Worm (Caenorhabditis elegans) whole organism, L1 larva: ENCODE data around the gene Y69E1A.4.

Experiments used
- F16B12.6 ChIP-seq: fragments of 150-350 bp; optimal IDR thresholded peaks from 2 replicates; lab custom pipeline; 2014; ENCODE audit warnings: missing biosample characterization, missing genetic modification characterization
- Y116A8C.19 ChIP-seq: sonication (generic microtip); optimal IDR thresholded peaks from 2 replicates; lab custom pipeline; 2016; ENCODE audit warnings: missing compliant biosample characterization, missing genetic modification characterization, borderline replicate concordance
- ama-1 ChIP-seq: fragments of 150-350 bp; optimal IDR thresholded peaks from 2 replicates; lab custom pipeline; 2014
- ceh-63 ChIP-seq: fragments of 200-800 bp; sonication (Bioruptor generic); optimal IDR thresholded peaks from 2 replicates; lab custom pipeline; 2018; ENCODE audit warnings: mild to moderate bottlenecking, missing genetic modification characterization, missing compliant biosample characterization
- ceh-88 ChIP-seq: fragments of 200-800 bp; sonication (Bioruptor generic); IDR thresholded peaks from 2 replicates; pipeline ENCODE4 v1.3.6; 2022; ENCODE audit warnings: missing genetic modification characterization, missing compliant biosample characterization
- ceh-90 ChIP-seq: sonication (generic microtip); optimal IDR thresholded peaks from 2 replicates; lab custom pipeline; 2016; ENCODE audit warnings: missing genetic modification characterization, missing compliant biosample characterization
- dpl-1 ChIP-seq, 3 experiments: fragments of 150-350 bp in 2 of 3; sonication (generic microtip) in 1 of 3; optimal IDR thresholded peaks; 2 replicates each; lab custom pipeline; 2014 to 2017; ENCODE audit warnings: missing biosample characterization in 3 of 3, missing genetic modification characterization in 3 of 3, missing genetic modification reagents in 3 of 3
- dsc-1 ChIP-seq: sonication (generic microtip); optimal IDR thresholded peaks from 2 replicates; lab custom pipeline; 2016; ENCODE audit warnings: mild to moderate bottlenecking, missing genetic modification characterization, missing compliant biosample characterization
- efl-1 ChIP-seq, 4 experiments: fragments of 150-350 bp; optimal IDR thresholded peaks in 3 of 4; peaks in 1 of 4; 1 replicate in 1 of 4; 2 replicates in 3 of 4; lab custom pipeline; 2014; ENCODE audit warnings: missing biosample characterization in 2 of 4, missing genetic modification characterization in 2 of 4, missing genetic modification reagents in 2 of 4
- efl-3 ChIP-seq: fragments of 200-800 bp; sonication (Bioruptor generic); optimal IDR thresholded peaks from 2 replicates; lab custom pipeline; 2018; ENCODE audit warnings: mild to moderate bottlenecking, missing genetic modification characterization, missing compliant biosample characterization
- egl-27 ChIP-seq, 2 experiments: fragments of 150-350 bp in 1 of 2; sonication (generic microtip); optimal IDR thresholded peaks; 3 replicates each; lab custom pipeline; 2017 to 2018; ENCODE audit warnings: missing biosample characterization in 2 of 2, missing genetic modification characterization in 2 of 2, missing genetic modification reagents in 2 of 2
- elt-3 ChIP-seq, 6 experiments: fragments of 150-350 bp in 1 of 6; sonication (generic microtip); optimal IDR thresholded peaks; 2 replicates each; lab custom pipeline; 2017 to 2018; ENCODE audit warnings: missing biosample characterization in 6 of 6, missing genetic modification characterization in 6 of 6, inconsistent platforms in 1 of 6
- ets-5 ChIP-seq: fragments of 200-800 bp; sonication (Bioruptor generic); IDR thresholded peaks from 2 replicates; pipeline ENCODE4 v1.3.6; 2022; ENCODE audit warnings: missing genetic modification characterization, missing compliant biosample characterization
- grh-1 ChIP-seq: fragments of 200-800 bp; sonication (Bioruptor generic); IDR thresholded peaks from 2 replicates; pipeline ENCODE4 v1.3.6; 2022; ENCODE audit warnings: missing genetic modification reagents, missing genetic modification characterization, missing compliant biosample characterization
- hlh-4 ChIP-seq: sonication (generic microtip); optimal IDR thresholded peaks from 2 replicates; lab custom pipeline; 2016; ENCODE audit warnings: mild to moderate bottlenecking, missing genetic modification characterization, missing compliant biosample characterization
- hpl-2 ChIP-seq: fragments of 150-350 bp; optimal IDR thresholded peaks from 2 replicates; lab custom pipeline; 2014; ENCODE audit warnings: missing biosample characterization, missing genetic modification reagents, missing genetic modification characterization
- irx-1 ChIP-seq: sonication (generic microtip); optimal IDR thresholded peaks from 2 replicates; lab custom pipeline; 2016; ENCODE audit warnings: missing genetic modification characterization, missing compliant biosample characterization
- isw-1 ChIP-seq: fragments of 200-800 bp; sonication (Bioruptor generic); IDR thresholded peaks from 2 replicates; pipeline ENCODE4 v1.3.6; 2022; ENCODE audit warnings: missing genetic modification characterization, missing compliant biosample characterization
- lin-14 ChIP-seq: fragments of 200-800 bp; sonication (Bioruptor generic); optimal IDR thresholded peaks from 2 replicates; lab custom pipeline; 2018; ENCODE audit warnings: mild to moderate bottlenecking, missing genetic modification characterization, moderate library complexity, missing compliant biosample characterization
- lin-15B ChIP-seq: fragments of 150-350 bp; sonication (generic microtip); optimal IDR thresholded peaks from 3 replicates; lab custom pipeline; 2014; ENCODE audit warnings: missing biosample characterization, missing genetic modification characterization
- lin-39 ChIP-seq: fragments of 150-350 bp; optimal IDR thresholded peaks from 2 replicates; lab custom pipeline; 2014; ENCODE audit warnings: missing biosample characterization, missing genetic modification reagents, missing genetic modification characterization
- lir-3 ChIP-seq: sonication (generic microtip); optimal IDR thresholded peaks from 2 replicates; lab custom pipeline; 2016; ENCODE audit warnings: mild to moderate bottlenecking, missing genetic modification characterization, moderate library complexity, missing compliant biosample characterization; ENCODE audit not compliant: poor library complexity
- mab-9 ChIP-seq: fragments of 200-800 bp; sonication (Bioruptor generic); IDR thresholded peaks from 2 replicates; pipeline ENCODE4 v1.3.6; 2022; ENCODE audit warnings: missing genetic modification reagents, missing genetic modification characterization, missing compliant biosample characterization
- mdl-1 ChIP-seq, 2 experiments: fragments of 150-350 bp; optimal IDR thresholded peaks; 2 replicates each; lab custom pipeline; 2014 to 2017; ENCODE audit warnings: missing biosample characterization in 2 of 2, missing genetic modification characterization in 2 of 2, inconsistent platforms in 1 of 2
- mep-1 ChIP-seq: fragments of 150-350 bp; optimal IDR thresholded peaks from 2 replicates; lab custom pipeline; 2014; ENCODE audit warnings: missing biosample characterization, missing genetic modification characterization
- nhr-11 ChIP-seq: fragments of 150-350 bp; optimal IDR thresholded peaks from 2 replicates; lab custom pipeline; 2014; ENCODE audit warnings: missing biosample characterization, missing genetic modification characterization
- nhr-12 ChIP-seq: sonication (generic microtip); optimal IDR thresholded peaks from 2 replicates; lab custom pipeline; 2017; ENCODE audit warnings: missing biosample characterization, missing genetic modification characterization
- nhr-237 ChIP-seq: fragments of 150-350 bp; optimal IDR thresholded peaks from 2 replicates; lab custom pipeline; 2014; ENCODE audit warnings: missing biosample characterization, missing genetic modification characterization
- nhr-47 ChIP-seq: sonication (generic microtip); optimal IDR thresholded peaks from 2 replicates; lab custom pipeline; 2016; ENCODE audit warnings: mild to moderate bottlenecking, missing genetic modification characterization, moderate library complexity, missing compliant biosample characterization
- nhr-71 ChIP-seq: sonication (generic microtip); optimal IDR thresholded peaks from 2 replicates; lab custom pipeline; 2016; ENCODE audit warnings: mild to moderate bottlenecking, missing genetic modification characterization, moderate library complexity, missing compliant biosample characterization
- nhr-76 ChIP-seq: sonication (generic microtip); optimal IDR thresholded peaks from 2 replicates; lab custom pipeline; 2017; ENCODE audit warnings: missing biosample characterization, missing genetic modification characterization
- nhr-77 ChIP-seq: fragments of 150-350 bp; optimal IDR thresholded peaks from 2 replicates; lab custom pipeline; 2014; ENCODE audit warnings: missing biosample characterization, missing genetic modification characterization
- nhr-84 ChIP-seq: sonication (generic microtip); optimal IDR thresholded peaks from 2 replicates; lab custom pipeline; 2017; ENCODE audit warnings: missing biosample characterization, missing genetic modification characterization
- nhr-90 ChIP-seq: sonication (generic microtip); optimal IDR thresholded peaks from 2 replicates; lab custom pipeline; 2016; ENCODE audit warnings: mild to moderate bottlenecking, missing genetic modification characterization, missing compliant biosample characterization; ENCODE audit not compliant: poor library complexity
- pag-3 ChIP-seq: sonication (generic microtip); optimal IDR thresholded peaks from 2 replicates; lab custom pipeline; 2017; ENCODE audit warnings: missing genetic modification characterization, mild to moderate bottlenecking, missing compliant biosample characterization, antibody characterized with exemption, borderline replicate concordance; ENCODE audit not compliant: insufficient read depth
- pax-3 ChIP-seq: fragments of 200-800 bp; sonication (Bioruptor generic); optimal IDR thresholded peaks from 2 replicates; lab custom pipeline; 2018; ENCODE audit warnings: mild to moderate bottlenecking, missing genetic modification characterization, moderate library complexity, missing compliant biosample characterization
- pqm-1 ChIP-seq: sonication (generic microtip); optimal IDR thresholded peaks from 3 replicates; lab custom pipeline; 2017; ENCODE audit warnings: missing biosample characterization, missing genetic modification characterization
- swsn-7 ChIP-seq: sonication (generic microtip); optimal IDR thresholded peaks from 2 replicates; lab custom pipeline; 2016; ENCODE audit warnings: missing genetic modification characterization, missing compliant biosample characterization
- tbx-2 ChIP-seq: sonication (generic microtip); optimal IDR thresholded peaks from 2 replicates; lab custom pipeline; 2016; ENCODE audit warnings: missing genetic modification characterization, missing compliant biosample characterization
- tlp-1 ChIP-seq: fragments of 150-350 bp; optimal IDR thresholded peaks from 2 replicates; lab custom pipeline; 2014; ENCODE audit warnings: missing biosample characterization, missing genetic modification characterization
- unc-130 ChIP-seq: fragments of 150-350 bp; optimal IDR thresholded peaks from 2 replicates; lab custom pipeline; 2017; ENCODE audit warnings: missing biosample characterization, missing genetic modification characterization, inconsistent platforms
- unc-30 ChIP-seq: sonication (generic microtip); optimal IDR thresholded peaks from 2 replicates; lab custom pipeline; 2017; ENCODE audit warnings: missing biosample characterization, missing genetic modification characterization
- unc-86 ChIP-seq: sonication (generic microtip); optimal IDR thresholded peaks from 2 replicates; lab custom pipeline; 2016; ENCODE audit warnings: missing genetic modification characterization, missing compliant biosample characterization
- unc-98 ChIP-seq: fragments of 200-800 bp; sonication (Bioruptor generic); IDR thresholded peaks from 2 replicates; pipeline ENCODE4 v1.3.6; 2022; ENCODE audit warnings: missing genetic modification characterization, missing compliant biosample characterization
- vab-15 ChIP-seq: sonication (generic microtip); optimal IDR thresholded peaks from 2 replicates; lab custom pipeline; 2017; ENCODE audit warnings: missing genotype, mild to moderate bottlenecking, missing genetic modification characterization, missing compliant biosample characterization
- xbp-1 ChIP-seq: sonication (generic microtip); optimal IDR thresholded peaks from 2 replicates; lab custom pipeline; 2016; ENCODE audit warnings: missing genetic modification characterization, missing compliant biosample characterization
- zag-1 ChIP-seq: fragments of 150-350 bp; optimal IDR thresholded peaks from 2 replicates; lab custom pipeline; 2014; ENCODE audit warnings: missing biosample characterization, missing genetic modification characterization
- zip-4 ChIP-seq: fragments of 200-800 bp; sonication (Bioruptor generic); optimal IDR thresholded peaks from 2 replicates; lab custom pipeline; 2018; ENCODE audit warnings: mild to moderate bottlenecking, missing genetic modification characterization, moderate library complexity, missing compliant biosample characterization

The Y69E1A.4 gene

ce11 chrIV:10933777-10934546 lies 21.1 kb upstream of the Y69E1A.4 start (continued):
- TF ChIP-seq ama-1 (lab: Kevin White, UChicago): peak; percentile 84
- no peak for TF ChIP-seq F16B12.6
- TF ChIP-seq hpl-2 (GFP tag; lab: Kevin White, UChicago): no peak
- TF ChIP-seq pax-3: no peak
- TF ChIP-seq ets-5 (GFP tag; lab: Robert Waterston, UW): no peak
- no peak for TF ChIP-seq hlh-4 (tag; lab: Kevin White, UChicago)
- TF ChIP-seq unc-30 (tag; lab: Kevin White, UChicago): no peak
- no peak for TF ChIP-seq lin-15B (tag; lab: Kevin White, UChicago)
- TF ChIP-seq nhr-237 (tag; lab: Kevin White, UChicago): no peak
- peak; percentile 39 for TF ChIP-seq nhr-90 (tag; lab: Kevin White, UChicago)
- TF ChIP-seq ceh-63: no peak
- TF ChIP-seq elt-3 (tag; optimal IDR thresholded peaks at IDR 0.05; lab: Kevin White, UChicago): no peak
- no peak for TF ChIP-seq efl-1 (optimal IDR thresholded peaks at IDR 0.05; lab: Kevin White, UChicago)
- TF ChIP-seq efl-1 (GFP tag; optimal IDR thresholded peaks at IDR 0.05 in 1 of 2; lab: Kevin White, UChicago): peak in 1 of 2 experiments; percentile 80
- TF ChIP-seq tlp-1 (tag; lab: Kevin White, UChicago): no peak
- no peak for TF ChIP-seq Y116A8C.19 (tag; lab: Kevin White, UChicago)
- TF ChIP-seq ceh-90: no peak
- TF ChIP-seq swsn-7 (tag; lab: Kevin White, UChicago): peak; percentile 1
- no peak for TF ChIP-seq pqm-1 (tag; lab: Kevin White, UChicago)
- TF ChIP-seq tbx-2 (tag; lab: Kevin White, UChicago): no peak
- TF ChIP-seq lir-3: no peak
- TF ChIP-seq lin-39: no peak
- no peak for TF ChIP-seq nhr-84 (tag; lab: Kevin White, UChicago)
- TF ChIP-seq zip-4 (GFP tag; lab: Kevin White, UChicago): peak; percentile 16
- TF ChIP-seq mdl-1 (tag; optimal IDR thresholded peaks at IDR 0.05; lab: Kevin White, UChicago): no peak
- no peak for TF ChIP-seq unc-98
- TF ChIP-seq mab-9 (GFP tag; lab: Robert Waterston, UW): no peak
- TF ChIP-seq irx-1 (tag; lab: Kevin White, UChicago): peak; percentile 22
- no peak for TF ChIP-seq egl-27 (tag; optimal IDR thresholded peaks at IDR 0.05; lab: Kevin White, UChicago)
- TF ChIP-seq nhr-77 (tag; lab: Kevin White, UChicago): no peak
- no peak for TF ChIP-seq pag-3 (tag; lab: Kevin White, UChicago)
- peak; percentile 14 for TF ChIP-seq lin-14 (GFP tag; lab: Kevin White, UChicago)
- TF ChIP-seq vab-15 (tag; lab: Kevin White, UChicago): no peak
- TF ChIP-seq nhr-12 (tag; lab: Kevin White, UChicago): no peak
- TF ChIP-seq unc-130 (tag; lab: Kevin White, UChicago): no peak

ce11 chrIV:10934786-10935185 lies 20.3 kb upstream of the Y69E1A.4 start:
- TF ChIP-seq ceh-88 (GFP tag; lab: Robert Waterston, UW): no peak
- TF ChIP-seq mep-1 (tag; lab: Kevin White, UChicago): no peak
- no peak for TF ChIP-seq vab-15 (tag; lab: Kevin White, UChicago)
- TF ChIP-seq ceh-90: no peak
- no peak for TF ChIP-seq zag-1 (tag; lab: Kevin White, UChicago)
- no peak for TF ChIP-seq lir-3
- no peak for TF ChIP-seq nhr-84 (tag; lab: Kevin White, UChicago)
- no peak for TF ChIP-seq ets-5 (GFP tag; lab: Robert Waterston, UW)
- no peak for TF ChIP-seq tlp-1 (tag; lab: Kevin White, UChicago)
- TF ChIP-seq ceh-63: no peak
- TF ChIP-seq mdl-1 (tag; optimal IDR thresholded peaks at IDR 0.05; lab: Kevin White, UChicago): no peak

- TF ChIP-seq unc-86 (tag; lab: Kevin White, UChicago) (peak; percentile 96), xbp-1 (tag; lab: Kevin White, UChicago) (peak; percentile 91), vab-15 (tag; lab: Kevin White, UChicago) (peak; percentile 80), grh-1 (GFP tag; lab: Robert Waterston, UW) (peak; percentile 51), nhr-71 (tag; lab: Kevin White, UChicago) (peak; percentile 98), nhr-76 (tag; lab: Kevin White, UChicago) (no peak), isw-1 (GFP tag; lab: Robert Waterston, UW) (peak; percentile 71), efl-3 (no peak), nhr-47 (tag; lab: Kevin White, UChicago) (peak; percentile 93), dsc-1 (peak; percentile 99), dpl-1 (GFP tag; optimal IDR thresholded peaks at IDR 0.05; lab: Kevin White, UChicago) (peak; percentile 62 to 68 (median 64)), nhr-11 (peak; percentile 90), elt-3 (tag; optimal IDR thresholded peaks at IDR 0.05; lab: Kevin White, UChicago) (peak in 2 of 6 experiments; percentile 39 to 69)
Measured at ce11 chrIV:10935336-10935735, 19.7 kb upstream of the Y69E1A.4 start.
